Worm (Caenorhabditis elegans) whole organism, midembryonic: ENCODE measurements around the gene ncr-2.

Source experiments
- T22C8.4 ChIP-seq: fragments of 200-800 bp; sonication (Bioruptor generic); IDR thresholded peaks from 2 replicates; pipeline ENCODE4 v1.3.6; 2022; ENCODE audit warnings: missing genetic modification characterization, missing compliant biosample characterization
- cog-1 ChIP-seq: sonication (generic microtip); optimal IDR thresholded peaks from 2 replicates; lab custom pipeline; 2016; ENCODE audit warnings: missing genetic modification characterization, missing compliant biosample characterization
- flt-1 ChIP-seq: fragments of 200-800 bp; sonication (Bioruptor generic); IDR thresholded peaks from 2 replicates; pipeline ENCODE4 v1.3.6; 2022; ENCODE audit warnings: missing genetic modification characterization, missing compliant biosample characterization
- klf-2 ChIP-seq: fragments of 200-800 bp; sonication (Bioruptor generic); conservative IDR thresholded peaks from 2 replicates; pipeline ENCODE4 v1.3.6; 2022; ENCODE audit warnings: missing genetic modification reagents, missing genetic modification characterization, missing compliant biosample characterization
- med-1 ChIP-seq: sonication (generic microtip); optimal IDR thresholded peaks from 2 replicates; lab custom pipeline; 2017; ENCODE audit warnings: missing genetic modification characterization, mild to moderate bottlenecking, missing compliant biosample characterization, antibody characterized with exemption, missing genetic modification reagents; ENCODE audit not compliant: insufficient read depth
- ref-1 ChIP-seq: fragments of 200-800 bp; sonication (Bioruptor generic); conservative IDR thresholded peaks from 2 replicates; pipeline ENCODE4 v1.3.6; 2022; ENCODE audit warnings: missing genetic modification reagents, missing genetic modification characterization, missing compliant biosample characterization
- tab-1 ChIP-seq: fragments of 200-800 bp; sonication (Bioruptor generic); IDR thresholded peaks from 2 replicates; pipeline ENCODE4 v1.3.6; 2022; ENCODE audit warnings: missing genetic modification characterization, missing compliant biosample characterization
- ztf-23 ChIP-seq: fragments of 200-800 bp; sonication (Bioruptor generic); IDR thresholded peaks from 2 replicates; pipeline ENCODE4 v1.3.6; 2022; ENCODE audit warnings: missing genetic modification reagents, missing genetic modification characterization, missing compliant biosample characterization
- ztf-29 ChIP-seq: fragments of 200-800 bp; sonication (Bioruptor generic); IDR thresholded peaks from 2 replicates; pipeline ENCODE4 v1.3.6; 2022; ENCODE audit warnings: missing genetic modification reagents, missing genetic modification characterization, missing compliant biosample characterization

Gene ncr-2

ce11 chrIII:8289181-8289580 is 31.0 kb downstream of the ncr-2 start:
- TF ChIP-seq cog-1 (tag; lab: Kevin White, UChicago) (no peak), ztf-29 (no peak), med-1 (GFP tag; lab: Kevin White, UChicago) (no peak), tab-1 (GFP tag; lab: Robert Waterston, UW) (no peak), ref-1 (GFP tag; lab: Robert Waterston, UW) (no peak), klf-2 (no peak), ztf-23 (GFP tag; lab: Robert Waterston, UW) (no peak), T22C8.4 (GFP tag; lab: Robert Waterston, UW) (no peak), flt-1 (GFP tag; lab: Robert Waterston, UW) (no peak)

DNA sequence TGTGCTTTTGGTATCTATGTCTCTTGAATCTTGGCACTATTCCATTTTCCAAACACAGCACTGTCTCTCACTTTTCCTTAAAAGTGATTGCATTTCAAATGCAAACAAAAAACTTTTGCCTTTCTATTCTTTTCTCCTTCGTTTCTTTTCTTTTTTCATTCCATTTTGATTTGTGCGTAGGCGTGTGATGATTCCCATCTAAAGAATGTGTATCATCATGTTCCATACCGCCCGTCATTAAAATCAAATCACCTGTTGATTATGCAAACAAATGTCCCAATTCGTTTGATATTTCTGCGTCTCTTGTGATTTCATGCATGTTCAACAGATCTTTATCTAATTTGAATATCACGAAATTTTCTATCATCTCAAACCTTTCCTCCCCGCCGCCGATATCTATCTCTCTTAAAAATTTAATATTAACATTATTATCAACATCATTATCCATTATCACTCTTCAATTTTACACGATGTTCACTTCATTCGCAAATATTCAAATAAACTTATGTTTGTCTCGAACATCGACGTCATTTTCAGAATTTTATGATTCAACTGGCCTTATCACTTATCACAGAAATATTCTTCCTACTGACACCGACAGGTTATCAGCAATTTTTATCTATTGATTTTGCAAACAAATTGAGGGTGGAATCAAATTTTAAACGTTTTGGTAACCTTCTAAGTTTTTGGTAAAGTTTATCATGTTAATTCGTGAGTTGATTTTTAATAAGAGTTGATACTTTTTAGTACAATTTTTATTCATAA is 33.3 kb downstream of the ncr-2 start:
- TF ChIP-seq ztf-29 (no peak), T22C8.4 (GFP tag; lab: Robert Waterston, UW) (no peak), ztf-23 (GFP tag; lab: Robert Waterston, UW) (no peak), tab-1 (GFP tag; lab: Robert Waterston, UW) (no peak), klf-2 (no peak), cog-1 (tag; lab: Kevin White, UChicago) (no peak), ref-1 (GFP tag; lab: Robert Waterston, UW) (no peak), med-1 (GFP tag; lab: Kevin White, UChicago) (no peak), flt-1 (GFP tag; lab: Robert Waterston, UW) (no peak)

- TF ChIP-seq T22C8.4 (GFP tag; lab: Robert Waterston, UW), result no peak
- TF ChIP-seq med-1 (GFP tag; lab: Kevin White, UChicago), result no peak
- TF ChIP-seq cog-1 (tag; lab: Kevin White, UChicago), result no peak
- TF ChIP-seq ztf-29, result no peak
- no peak for TF ChIP-seq ztf-23 (GFP tag; lab: Robert Waterston, UW)
- TF ChIP-seq tab-1 (GFP tag; lab: Robert Waterston, UW), result no peak
These were observed 35.1 kb downstream of the ncr-2 start for ce11 chrIII:8293260-8293659.

DNA sequence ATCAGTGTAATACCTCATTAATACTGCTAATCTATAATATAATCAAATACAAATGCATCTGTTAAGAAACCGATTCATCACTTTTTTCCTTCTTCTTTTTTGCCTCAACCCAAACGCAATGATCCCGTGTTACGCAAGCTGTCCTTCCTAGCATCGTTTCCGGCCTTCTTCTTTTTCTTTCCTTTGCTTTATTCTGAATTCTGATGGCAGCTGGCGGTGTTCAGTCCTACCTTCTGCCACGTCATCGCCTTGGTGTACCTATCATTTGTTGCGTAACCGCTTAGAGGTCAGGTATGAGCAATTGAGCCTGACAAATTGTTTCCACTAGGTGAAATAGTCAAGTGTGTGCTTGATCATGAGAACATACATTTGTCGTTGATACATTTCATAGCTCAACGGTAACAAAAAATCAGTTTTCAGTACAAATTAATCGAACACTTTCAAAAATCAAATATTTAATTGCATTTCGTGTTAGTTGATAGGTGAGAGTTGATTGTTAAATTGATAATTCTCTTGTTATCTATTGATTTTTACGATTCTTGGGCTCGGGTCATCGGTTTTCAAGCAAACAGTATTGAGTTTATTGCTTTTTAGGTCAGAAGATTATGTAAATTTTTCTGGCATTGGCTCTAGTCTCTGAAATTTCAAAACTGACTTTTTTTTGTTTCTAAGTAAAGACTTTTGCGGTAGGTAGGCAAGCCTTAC is 40.2 kb downstream of the ncr-2 start:
- TF ChIP-seq ztf-29 (no peak), med-1 (GFP tag; lab: Kevin White, UChicago) (no peak)

DNA sequence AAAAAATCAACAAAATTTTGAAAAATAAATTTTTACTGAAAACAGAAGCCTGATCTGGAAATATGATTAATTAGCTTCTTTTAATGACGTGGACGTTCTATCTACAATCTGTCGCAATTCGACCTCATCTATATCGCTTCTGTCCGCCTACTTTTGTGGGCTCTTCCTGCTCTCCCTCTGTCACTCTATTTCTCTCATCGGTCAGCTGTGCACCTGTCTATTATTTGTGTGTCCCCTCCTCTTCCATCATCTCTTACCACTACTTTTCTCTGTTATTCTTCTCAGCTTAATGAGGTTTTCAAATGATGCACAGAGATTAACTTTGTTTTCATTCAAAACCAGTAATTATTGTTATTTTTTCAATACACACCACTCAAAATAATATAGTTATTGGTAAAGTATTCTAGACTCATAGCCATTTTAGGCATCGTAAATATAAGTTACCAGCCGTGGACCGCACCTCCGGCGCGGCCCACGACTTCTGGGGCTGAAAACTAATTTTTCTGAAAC is 41.0 kb downstream of the ncr-2 start:
- TF ChIP-seq T22C8.4 (GFP tag; lab: Robert Waterston, UW) (no peak), tab-1 (GFP tag; lab: Robert Waterston, UW) (0 out of 2 replicates have a peak, but pooled peaks have one; percentile 66)

ce11 chrIII:8299734-8300133 is 41.6 kb downstream of the ncr-2 start:
- TF ChIP-seq cog-1 (tag; lab: Kevin White, UChicago) (no peak), med-1 (GFP tag; lab: Kevin White, UChicago) (no peak), flt-1 (GFP tag; lab: Robert Waterston, UW) (no peak), ref-1 (GFP tag; lab: Robert Waterston, UW) (no peak), tab-1 (GFP tag; lab: Robert Waterston, UW) (no peak)

DNA sequence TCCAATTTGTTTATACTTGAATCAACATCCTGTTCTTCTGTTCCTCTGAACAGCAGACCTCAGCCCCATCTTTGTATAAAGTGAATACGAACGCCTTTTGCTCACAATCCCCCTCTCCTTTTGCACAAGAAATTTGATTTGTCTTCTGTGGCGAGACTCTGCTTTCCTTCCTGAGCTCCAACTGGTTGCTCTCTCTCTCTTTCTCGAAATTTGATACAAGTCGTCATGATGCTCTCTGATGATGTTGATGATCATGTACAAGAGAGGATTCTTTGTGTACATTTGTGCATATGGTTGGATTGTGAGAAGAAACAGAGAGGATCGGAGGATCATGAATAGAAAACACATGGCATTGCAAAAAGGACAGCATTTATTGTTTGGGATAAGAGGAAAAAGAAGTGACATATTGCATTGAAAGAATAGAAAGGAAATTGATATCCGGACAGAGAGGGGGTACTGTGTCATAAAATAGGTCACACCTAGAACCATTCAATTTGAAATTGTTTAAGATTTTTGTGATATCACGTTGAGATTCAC is 42.8 kb downstream of the ncr-2 start:
- TF ChIP-seq flt-1 (GFP tag; lab: Robert Waterston, UW) (0 out of 2 replicates have a peak, but pooled peaks have one; percentile 15), ztf-29 (no peak)

- no peak for TF ChIP-seq ref-1 (GFP tag; lab: Robert Waterston, UW)
These were observed 45.3 kb downstream of the ncr-2 start for ce11 chrIII:8303440-8303839.

ce11 chrIII:8305304-8305703 is 47.2 kb downstream of the ncr-2 start:
- no peak for TF ChIP-seq ref-1 (GFP tag; lab: Robert Waterston, UW)
- no peak for TF ChIP-seq tab-1 (GFP tag; lab: Robert Waterston, UW)
- no peak for TF ChIP-seq klf-2
- TF ChIP-seq med-1 (GFP tag; lab: Kevin White, UChicago), result no peak
- no peak for TF ChIP-seq flt-1 (GFP tag; lab: Robert Waterston, UW)
- no peak for TF ChIP-seq ztf-23 (GFP tag; lab: Robert Waterston, UW)
- no peak for TF ChIP-seq cog-1 (tag; lab: Kevin White, UChicago)
- TF ChIP-seq T22C8.4 (GFP tag; lab: Robert Waterston, UW), result no peak
- no peak for TF ChIP-seq ztf-29

DNA sequence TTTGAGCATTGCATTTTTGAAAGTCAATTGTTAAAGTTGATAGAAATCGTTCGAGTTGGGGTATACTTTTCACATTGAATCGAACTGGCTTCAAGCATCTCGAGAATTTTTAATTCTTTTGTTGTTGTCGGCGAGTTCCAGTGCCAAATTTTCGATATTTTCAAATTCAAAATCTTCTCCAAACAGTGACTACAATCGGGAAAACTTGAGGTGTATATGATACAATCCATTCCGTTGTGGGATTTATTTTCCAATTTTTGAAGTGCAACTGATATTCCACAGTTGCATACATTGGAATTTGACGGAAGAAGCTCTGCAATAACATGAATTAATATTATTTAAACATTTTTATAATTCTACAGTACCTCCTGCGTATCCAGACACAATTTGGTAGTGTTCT is 47.7 kb downstream of the ncr-2 start:
- no peak for TF ChIP-seq cog-1 (tag; lab: Kevin White, UChicago)
- no peak for TF ChIP-seq med-1 (GFP tag; lab: Kevin White, UChicago)
- TF ChIP-seq tab-1 (GFP tag; lab: Robert Waterston, UW), result no peak
- TF ChIP-seq klf-2, result no peak
- TF ChIP-seq T22C8.4 (GFP tag; lab: Robert Waterston, UW), result no peak
- no peak for TF ChIP-seq ztf-23 (GFP tag; lab: Robert Waterston, UW)
- no peak for TF ChIP-seq flt-1 (GFP tag; lab: Robert Waterston, UW)
- no peak for TF ChIP-seq ztf-29
